Worm (Caenorhabditis elegans) whole organism, early embryonic: Measurements from ENCODE around the gene clec-164.

ENCODE experiments used
- ama-1 ChIP-seq: fragments of 150-350 bp; optimal IDR thresholded peaks from 2 replicates; lab custom pipeline; 2014
- flt-1 ChIP-seq: fragments of 200-800 bp; sonication (Bioruptor generic); IDR thresholded peaks from 2 replicates; pipeline ENCODE4 v1.3.6; 2022; ENCODE audit warnings: missing genetic modification characterization, missing compliant biosample characterization
- hmbx-1 ChIP-seq: sonication (generic microtip); optimal IDR thresholded peaks from 2 replicates; lab custom pipeline; 2016; ENCODE audit warnings: mild to moderate bottlenecking, missing genetic modification characterization, missing compliant biosample characterization
- scrt-1 ChIP-seq: fragments of 200-800 bp; sonication (Bioruptor generic); IDR thresholded peaks from 2 replicates; pipeline ENCODE4 v1.3.6; 2022; ENCODE audit warnings: missing genetic modification characterization, missing compliant biosample characterization
- tra-4 ChIP-seq: sonication (generic microtip); optimal IDR thresholded peaks from 2 replicates; lab custom pipeline; 2017; ENCODE audit warnings: missing genetic modification characterization, missing compliant biosample characterization

DNA sequence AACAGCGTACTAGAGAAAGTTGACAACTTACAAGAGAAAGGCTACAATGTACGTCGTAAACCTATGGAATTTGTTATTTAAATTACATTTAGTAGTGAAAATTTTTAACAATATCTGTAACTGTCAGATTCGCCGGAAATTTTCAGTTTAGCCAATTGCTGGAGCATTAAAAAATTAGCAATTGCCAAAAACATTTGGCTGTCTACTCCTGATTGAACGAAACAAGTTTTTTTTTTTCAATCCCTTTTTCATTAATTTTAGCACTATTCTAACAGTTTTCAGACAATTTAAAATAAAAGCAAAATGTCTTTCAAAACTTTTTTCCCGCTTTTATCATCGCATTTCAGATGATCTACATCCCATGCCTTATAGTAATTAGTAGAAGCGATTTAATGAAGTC is 40.5 kb downstream of the clec-164 start:
- no peak for TF ChIP-seq hmbx-1 (tag; lab: Kevin White, UChicago)
- no peak for TF ChIP-seq flt-1 (GFP tag; lab: Robert Waterston, UW)
- TF ChIP-seq tra-4 (tag; lab: Kevin White, UChicago), result no peak
- no peak for TF ChIP-seq ama-1 (lab: Kevin White, UChicago)
- no peak for TF ChIP-seq scrt-1
